Fruit fly (Drosophila melanogaster) whole organism, pupa: ENCODE results near the gene dpr3.

Source experiments
- CG10348 ChIP-seq: fragments of 200-800 bp; sonication (Bioruptor generic); IDR thresholded peaks from 2 replicates; pipeline ENCODE4 v1.3.6; 2022; ENCODE audit warnings: missing biosample characterization, missing genetic modification characterization
- CG12605 ChIP-seq: fragments of 200-800 bp; sonication (Bioruptor generic); IDR thresholded peaks from 2 replicates; pipeline ENCODE4 v1.3.6; 2022; ENCODE audit warnings: missing biosample characterization, missing genetic modification characterization
- CG13204 ChIP-seq: fragments of 200-800 bp; sonication (Bioruptor generic); optimal IDR thresholded peaks from 2 replicates; lab custom pipeline; 2018; ENCODE audit warnings: missing biosample characterization, mild to moderate bottlenecking, missing genetic modification characterization, moderate library complexity
- CG14655 ChIP-seq: fragments of 200-800 bp; sonication (Bioruptor generic); optimal IDR thresholded peaks from 3 replicates; lab custom pipeline; 2017; ENCODE audit warnings: mild to moderate bottlenecking, missing biosample characterization, missing genetic modification reagents, missing genetic modification characterization
- CG15710 ChIP-seq: fragments of 200-800 bp; sonication (Bioruptor generic); optimal IDR thresholded peaks from 2 replicates; lab custom pipeline; 2018; ENCODE audit warnings: missing biosample characterization, mild to moderate bottlenecking, missing genetic modification characterization, moderate library complexity
- CG17806 ChIP-seq: fragments of 200-800 bp; sonication (Bioruptor generic); optimal IDR thresholded peaks from 2 replicates; lab custom pipeline; 2018; ENCODE audit warnings: missing biosample characterization, mild to moderate bottlenecking, missing genetic modification characterization, moderate library complexity
- CG32121 ChIP-seq: fragments of 200-800 bp; sonication (Bioruptor generic); IDR thresholded peaks from 2 replicates; pipeline ENCODE4 v1.3.6; 2022; ENCODE audit warnings: missing biosample characterization, missing genetic modification characterization
- CG34367 ChIP-seq: fragments of 200-800 bp; sonication (Bioruptor generic); optimal IDR thresholded peaks from 2 replicates; lab custom pipeline; 2018; ENCODE audit warnings: missing biosample characterization, mild to moderate bottlenecking, missing genetic modification characterization
- CG4496 ChIP-seq: fragments of 200-800 bp; sonication (Bioruptor generic); IDR thresholded peaks from 3 replicates; pipeline ENCODE4 v1.3.6; 2022; ENCODE audit warnings: missing biosample characterization, missing genetic modification characterization
- CG8159 ChIP-seq: fragments of 200-800 bp; sonication (Bioruptor generic); optimal IDR thresholded peaks from 3 replicates; lab custom pipeline; 2018; ENCODE audit warnings: missing biosample characterization, mild to moderate bottlenecking, missing genetic modification characterization, moderate library complexity
- CG8301 ChIP-seq: fragments of 200-800 bp; sonication (Bioruptor generic); optimal IDR thresholded peaks from 2 replicates; lab custom pipeline; 2018; ENCODE audit warnings: missing biosample characterization, mild to moderate bottlenecking, missing genetic modification characterization
- CG9948 ChIP-seq: fragments of 200-800 bp; sonication (Bioruptor generic); optimal IDR thresholded peaks from 2 replicates; lab custom pipeline; 2018; ENCODE audit warnings: missing biosample characterization, mild to moderate bottlenecking, missing genetic modification characterization, moderate library complexity
- D1 ChIP-seq: fragments of 200-800 bp; sonication (Bioruptor generic); optimal IDR thresholded peaks from 2 replicates; lab custom pipeline; 2018; ENCODE audit warnings: missing biosample characterization, mild to moderate bottlenecking, missing genetic modification characterization, moderate library complexity
- EcR ChIP-seq: fragments of 200-800 bp; sonication (Bioruptor generic); optimal IDR thresholded peaks from 3 replicates; lab custom pipeline; 2019; ENCODE audit warnings: missing biosample characterization, missing genetic modification characterization, mild to moderate bottlenecking, moderate library complexity, missing genetic modification reagents
- Ets98B ChIP-seq: fragments of 200-800 bp; sonication (Bioruptor generic); IDR thresholded peaks from 2 replicates; pipeline ENCODE4 v1.3.6; 2022; ENCODE audit warnings: missing biosample characterization, missing genetic modification characterization
- Pif1A ChIP-seq: fragments of 200-800 bp; sonication (Bioruptor generic); optimal IDR thresholded peaks from 3 replicates; lab custom pipeline; 2016; ENCODE audit warnings: missing biosample characterization, missing genetic modification characterization
- Pif1B ChIP-seq: fragments of 200-800 bp; sonication (Bioruptor generic); optimal IDR thresholded peaks from 3 replicates; lab custom pipeline; 2016; ENCODE audit warnings: missing biosample characterization, missing genetic modification characterization
- Snoo ChIP-seq: fragments of 200-800 bp; sonication (Bioruptor generic); optimal IDR thresholded peaks from 3 replicates; lab custom pipeline; 2017; ENCODE audit warnings: missing biosample characterization, mild to moderate bottlenecking, missing genetic modification characterization, inconsistent platforms
- fd96Ca ChIP-seq: fragments of 200-800 bp; sonication (Bioruptor generic); IDR thresholded peaks from 3 replicates; pipeline ENCODE4 v1.3.6; 2022; ENCODE audit warnings: missing biosample characterization, missing genetic modification characterization
- gl ChIP-seq: fragments of 200-800 bp; sonication (Bioruptor generic); optimal IDR thresholded peaks from 2 replicates; lab custom pipeline; 2018; ENCODE audit warnings: missing biosample characterization, mild to moderate bottlenecking, missing genetic modification characterization
- rn ChIP-seq: fragments of 200-800 bp; sonication (Bioruptor generic); IDR thresholded peaks from 2 replicates; pipeline ENCODE4 v1.3.6; 2022; ENCODE audit warnings: missing biosample characterization, missing genetic modification characterization

dpr3 gene

dm6 chr2L:2045265-2045664 is 64.4 kb downstream of the dpr3 start, which contains the start of gene Kebab:
Kebab (plus strand) TSS chr2L:2045494.
- TF ChIP-seq CG8159 (tag; lab: Kevin White, UChicago) (no peak), fd96Ca (GFP tag; lab: Robert Waterston, UW) (no peak)

dm6 chr2L:2044826-2045225 is 64.9 kb downstream of the dpr3 start:
- no peak for TF ChIP-seq CG8301 (tag; lab: Kevin White, UChicago)
- no peak for TF ChIP-seq CG9948 (tag; lab: Kevin White, UChicago)
- no peak for TF ChIP-seq CG13204
- TF ChIP-seq CG4496 (GFP tag; lab: Robert Waterston, UW) = no peak
- no peak for TF ChIP-seq D1
- no peak for TF ChIP-seq rn (GFP tag; lab: Robert Waterston, UW)
- no peak for TF ChIP-seq Pif1A
- no peak for TF ChIP-seq CG14655
- TF ChIP-seq CG17806 (tag; lab: Kevin White, UChicago) = no peak
- no peak for TF ChIP-seq CG12605 (GFP tag; lab: Robert Waterston, UW)
- TF ChIP-seq EcR = no peak
- TF ChIP-seq CG10348 (GFP tag; lab: Robert Waterston, UW) = no peak
- TF ChIP-seq Pif1B (GFP tag; lab: Kevin White, UChicago) = no peak
- no peak for TF ChIP-seq fd96Ca (GFP tag; lab: Robert Waterston, UW)
- TF ChIP-seq Ets98B = no peak
- TF ChIP-seq, all 21 proteins: peak for 0

dm6 chr2L:2042072-2042471 is 67.6 kb downstream of the dpr3 start:
- TF ChIP-seq CG9948 (tag; lab: Kevin White, UChicago) = no peak
- TF ChIP-seq Snoo = no peak
- no peak for TF ChIP-seq CG8159 (tag; lab: Kevin White, UChicago)
- TF ChIP-seq Pif1B (GFP tag; lab: Kevin White, UChicago) = no peak
- peak; percentile 66 for TF ChIP-seq EcR

- TF ChIP-seq D1 = no peak
- TF ChIP-seq Pif1A = no peak
- TF ChIP-seq CG10348 (GFP tag; lab: Robert Waterston, UW) = no peak
- no peak for TF ChIP-seq gl
- no peak for TF ChIP-seq CG15710 (tag; lab: Kevin White, UChicago)
- TF ChIP-seq CG17806 (tag; lab: Kevin White, UChicago) = no peak
Observed at dm6 chr2L:2039458-2039857, 70.2 kb downstream of the dpr3 start.

- TF ChIP-seq CG17806 (tag; lab: Kevin White, UChicago) = no peak
- no peak for TF ChIP-seq CG14655
- no peak for TF ChIP-seq CG13204
- no peak for TF ChIP-seq CG8301 (tag; lab: Kevin White, UChicago)
- no peak for TF ChIP-seq CG34367 (tag; lab: Kevin White, UChicago)
- TF ChIP-seq CG12605 (GFP tag; lab: Robert Waterston, UW) = no peak
- no peak for TF ChIP-seq Ets98B
- TF ChIP-seq CG32121 = no peak
- no peak for TF ChIP-seq Snoo
- no peak for TF ChIP-seq CG4496 (GFP tag; lab: Robert Waterston, UW)
- TF ChIP-seq fd96Ca (GFP tag; lab: Robert Waterston, UW) = no peak
- no peak for TF ChIP-seq CG8159 (tag; lab: Kevin White, UChicago)
- TF ChIP-seq CG10348 (GFP tag; lab: Robert Waterston, UW) = no peak
- no peak for TF ChIP-seq CG15710 (tag; lab: Kevin White, UChicago)
- TF ChIP-seq gl = no peak
- no peak for TF ChIP-seq CG9948 (tag; lab: Kevin White, UChicago)
- TF ChIP-seq, all 21 proteins: peak for 0
Observed at dm6 chr2L:2038956-2039263, 70.8 kb downstream of the dpr3 start.

dm6 chr2L:2038253-2038955 is 71.3 kb downstream of the dpr3 start:
- TF ChIP-seq CG8301 (tag; lab: Kevin White, UChicago) = no peak
- no peak for TF ChIP-seq CG17806 (tag; lab: Kevin White, UChicago)
- TF ChIP-seq CG4496 (GFP tag; lab: Robert Waterston, UW) = no peak
- peak; percentile 92 for TF ChIP-seq EcR
- TF ChIP-seq CG34367 (tag; lab: Kevin White, UChicago) = no peak
- TF ChIP-seq CG13204 = peak; percentile 42
- TF ChIP-seq, all 21 proteins: peak for 2

- TF ChIP-seq CG13204 = peak; percentile 63
- no peak for TF ChIP-seq CG12605 (GFP tag; lab: Robert Waterston, UW)
Observed at dm6 chr2L:2037551-2038252, 72.0 kb downstream of the dpr3 start.
